Worm (Caenorhabditis elegans): ENCODE data around the gene F09C8.1.

- no peak for TF ChIP-seq ceh-9 (tag; optimal IDR thresholded peaks at IDR 0.05)
- no peak for TF ChIP-seq snpc-4 (tag; optimal IDR thresholded peaks at IDR 0.05)
- peak; percentile 12 for TF ChIP-seq ceh-28 (tag; optimal IDR thresholded peaks at IDR 0.05)
- TF ChIP-seq ceh-16 (tag; optimal IDR thresholded peaks at IDR 0.05) = no peak
- TF ChIP-seq ztf-11 (tag; optimal IDR thresholded peaks at IDR 0.05) = no peak
- TF ChIP-seq pha-4 (tag; optimal IDR thresholded peaks at IDR 0.05) = peak; percentile 88
- no peak for TF ChIP-seq nhr-12 (tag; optimal IDR thresholded peaks at IDR 0.05)
- TF ChIP-seq ama-1 (optimal IDR thresholded peaks at IDR 0.05) = no peak
Measured at ce11 chrX:16150153-16150552, 13.2 kb downstream of the F09C8.1 start.
